Fruit fly (Drosophila melanogaster): Measurements from ENCODE around the gene CG7044.

Gene CG7044

DNA sequence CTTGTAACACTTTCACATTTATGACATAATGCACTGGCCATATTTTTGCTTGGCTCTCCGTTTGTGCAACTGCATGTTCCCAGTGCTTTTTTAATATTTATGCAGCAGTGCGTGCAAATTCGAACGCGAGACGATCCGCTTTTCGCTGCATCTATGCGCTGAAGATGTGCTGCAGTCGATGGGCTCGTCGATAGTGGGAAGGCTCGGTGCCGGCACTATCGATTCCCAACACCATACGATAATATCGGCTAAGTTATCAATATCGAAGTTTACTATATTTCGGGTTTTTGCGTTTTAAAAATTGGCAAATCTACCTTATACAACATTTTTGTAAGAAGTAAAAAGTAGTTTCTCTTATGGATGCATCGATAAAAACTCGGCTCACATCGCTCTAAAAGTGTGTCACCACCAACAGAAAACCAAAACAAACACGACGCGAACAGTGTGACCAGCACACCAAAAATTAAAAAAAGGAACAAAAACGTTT is 3.8 kb downstream of the CG7044 start, which contains the start of gene RhoGAP93B (continued):
- TF ChIP-seq Hand (GFP tag; optimal IDR thresholded peaks at IDR 0.05): peak; percentile 1
- TF ChIP-seq CG8089 (GFP tag; optimal IDR thresholded peaks at IDR 0.05): peak; percentile 69
- TF ChIP-seq Pdp1 (GFP tag; optimal IDR thresholded peaks at IDR 0.05): peak; percentile 69 to 84
- peak; percentile 65 for TF ChIP-seq CG2202 (tag; optimal IDR thresholded peaks at IDR 0.05)
- TF ChIP-seq CG4730 (GFP tag; IDR thresholded peaks at IDR 0.05): peak; percentile 81
- peak; percentile 92 for TF ChIP-seq gro (GFP tag; optimal IDR thresholded peaks at IDR 0.05)
- peak; percentile 90 for TF ChIP-seq esg (GFP tag; conservative IDR thresholded peaks at IDR 0.05)
- TF ChIP-seq Lpt (GFP tag; optimal IDR thresholded peaks at IDR 0.05): no peak
- TF ChIP-seq maf-S (GFP tag; optimal IDR thresholded peaks at IDR 0.05): peak; percentile 60
- TF ChIP-seq CG13424 (tag; optimal IDR thresholded peaks at IDR 0.05): peak; percentile 85
- TF ChIP-seq cad (GFP tag; optimal IDR thresholded peaks at IDR 0.05): no peak
- TF ChIP-seq CG3995 (GFP tag; optimal IDR thresholded peaks at IDR 0.05): peak; percentile 51
- TF ChIP-seq CG6689 (GFP tag; IDR thresholded peaks at IDR 0.05): peak; percentile 83
- TF ChIP-seq CG11695 (GFP tag; IDR thresholded peaks at IDR 0.05): peak; percentile 83
- TF ChIP-seq C15 (GFP tag; IDR thresholded peaks at IDR 0.05): peak; percentile 85
- TF ChIP-seq amos (GFP tag; IDR thresholded peaks at IDR 0.05; ENCODE audit: partially characterized antibody): peak; percentile 100
- TF ChIP-seq CG16813 (GFP tag; IDR thresholded peaks at IDR 0.05; ENCODE audit: partially characterized antibody): peak; percentile 100
- peak; percentile 71; the same call in 2 of the 3 replicates for TF ChIP-seq croc (GFP tag; conservative IDR thresholded peaks at IDR 0.05)
- TF ChIP-seq sna (GFP tag; IDR thresholded peaks at IDR 0.05; ENCODE audit: partially characterized antibody): peak; percentile 100
- peak; percentile 73 for TF ChIP-seq CG4282 (GFP tag; optimal IDR thresholded peaks at IDR 0.05)
- TF ChIP-seq ara (GFP tag; IDR thresholded peaks at IDR 0.05): peak; percentile 87
- TF ChIP-seq kah (GFP tag; optimal IDR thresholded peaks at IDR 0.05): peak; percentile 12
- peak; percentile 78 for TF ChIP-seq tin (GFP tag; optimal IDR thresholded peaks at IDR 0.05)
- TF ChIP-seq aop (GFP tag; IDR thresholded peaks at IDR 0.05): peak; percentile 91
- TF ChIP-seq HLH4C (GFP tag; IDR thresholded peaks at IDR 0.05; ENCODE audit: partially characterized antibody): peak; percentile 100
- no peak for TF ChIP-seq CG15011 (GFP tag; optimal IDR thresholded peaks at IDR 0.05)
- peak; percentile 95 for TF ChIP-seq sob (GFP tag; IDR thresholded peaks at IDR 0.05)
- TF ChIP-seq H15 (GFP tag; IDR thresholded peaks at IDR 0.05): peak; percentile 90
- TF ChIP-seq twi (tag; optimal IDR thresholded peaks at IDR 0.05): peak; percentile 54
- peak; percentile 90 for TF ChIP-seq otp (GFP tag; IDR thresholded peaks at IDR 0.05)
- peak; percentile 90 for TF ChIP-seq CG9727 (GFP tag; optimal IDR thresholded peaks at IDR 0.05)
- peak; percentile 53 for TF ChIP-seq exex (tag; optimal IDR thresholded peaks at IDR 0.05)
- peak; percentile 97 for TF ChIP-seq Dbx (GFP tag; IDR thresholded peaks at IDR 0.05)
- TF ChIP-seq Dip2 (GFP tag; IDR thresholded peaks at IDR 0.05): peak; percentile 15; the same call in 1 of the 2 replicates
- no peak for TF ChIP-seq scrt (GFP tag; optimal IDR thresholded peaks at IDR 0.05)
- TF ChIP-seq chinmo (GFP tag; IDR thresholded peaks at IDR 0.05; ENCODE audit: partially characterized antibody): peak; percentile 100
- TF ChIP-seq danr (GFP tag; IDR thresholded peaks at IDR 0.05): peak; percentile 69; the same call in 1 of the 2 replicates
- TF ChIP-seq CG18599 (GFP tag; optimal IDR thresholded peaks at IDR 0.05): peak; percentile 89
- no peak; the same call in 1 of the 2 replicates for TF ChIP-seq Poxn (GFP tag; IDR thresholded peaks at IDR 0.05)
- TF ChIP-seq inv (GFP tag; IDR thresholded peaks at IDR 0.05; ENCODE audit: partially characterized antibody): peak; percentile 100
- TF ChIP-seq CG10959 (GFP tag; IDR thresholded peaks at IDR 0.05): peak; percentile 92
- peak; percentile 81 for TF ChIP-seq Spps (tag; optimal IDR thresholded peaks at IDR 0.05)
- peak; percentile 77 for TF ChIP-seq Dp (GFP tag; optimal IDR thresholded peaks at IDR 0.05)
- peak; percentile 77 for TF ChIP-seq CG9817 (tag; optimal IDR thresholded peaks at IDR 0.05)
- TF ChIP-seq onecut (GFP tag; IDR thresholded peaks at IDR 0.05): peak; percentile 76
- TF ChIP-seq gem (tag; optimal IDR thresholded peaks at IDR 0.05): peak; percentile 80
- no peak for TF ChIP-seq br (optimal IDR thresholded peaks at IDR 0.05)
- peak; percentile 88 for TF ChIP-seq rib (GFP tag; IDR thresholded peaks at IDR 0.05)
- peak; percentile 93 for TF ChIP-seq CG9609 (GFP tag; optimal IDR thresholded peaks at IDR 0.05)
- TF ChIP-seq CG6254 (GFP tag; optimal IDR thresholded peaks at IDR 0.05): peak; percentile 74
- peak; percentile 86 for TF ChIP-seq Abd-B (GFP tag; optimal IDR thresholded peaks at IDR 0.05)
